Worm (Caenorhabditis elegans) whole organism, late embryonic: ENCODE data around the gene Y10G11A.1.
A peak's percentile ranks its signal among the peaks of the same experiment; 100 is the strongest.
"Not testable (repeated sequence)": the region's sequence is repeated elsewhere in the genome, so short reads cannot be mapped to it uniquely, and the experiment has no call there.

ENCODE experiments used
- C08G9.2 ChIP-seq: sonication (generic microtip); optimal IDR thresholded peaks from 2 replicates; lab custom pipeline; 2016; ENCODE audit warnings: mild to moderate bottlenecking, missing genetic modification characterization, moderate library complexity, missing compliant biosample characterization
- C38D4.7 ChIP-seq: fragments of 200-800 bp; sonication (Bioruptor generic); optimal IDR thresholded peaks from 2 replicates; lab custom pipeline; 2018; ENCODE audit warnings: mild to moderate bottlenecking, missing genetic modification characterization, moderate library complexity, missing compliant biosample characterization
- Y22D7AL.16 ChIP-seq: sonication (generic microtip); optimal IDR thresholded peaks from 2 replicates; lab custom pipeline; 2016; ENCODE audit warnings: missing genetic modification characterization, missing compliant biosample characterization
- ama-1 ChIP-seq: fragments of 150-350 bp; optimal IDR thresholded peaks from 2 replicates; lab custom pipeline; 2014
- ceh-14 ChIP-seq: sonication (generic microtip); optimal IDR thresholded peaks from 2 replicates; lab custom pipeline; 2016; ENCODE audit warnings: missing genotype, missing genetic modification characterization, missing compliant biosample characterization
- ceh-22 ChIP-seq: sonication (generic microtip); optimal IDR thresholded peaks from 2 replicates; lab custom pipeline; 2017; ENCODE audit warnings: missing biosample characterization, missing genetic modification characterization
- ceh-30 ChIP-seq: fragments of 150-350 bp; optimal IDR thresholded peaks from 2 replicates; lab custom pipeline; 2014; ENCODE audit warnings: missing biosample characterization, missing genetic modification characterization
- ceh-31 ChIP-seq: sonication (generic microtip); optimal IDR thresholded peaks from 2 replicates; lab custom pipeline; 2016; ENCODE audit warnings: missing genetic modification characterization, missing compliant biosample characterization
- ceh-45 ChIP-seq: fragments of 200-800 bp; sonication (Bioruptor generic); IDR thresholded peaks from 2 replicates; pipeline ENCODE4 v1.3.6; 2022; ENCODE audit warnings: missing genetic modification reagents, missing genetic modification characterization, missing compliant biosample characterization
- ceh-48 ChIP-seq: sonication (generic microtip); optimal IDR thresholded peaks from 2 replicates; lab custom pipeline; 2016; ENCODE audit warnings: missing genetic modification characterization, inconsistent platforms, missing compliant biosample characterization
- ceh-9 ChIP-seq: sonication (generic microtip); optimal IDR thresholded peaks from 2 replicates; lab custom pipeline; 2016; ENCODE audit warnings: mild to moderate bottlenecking, missing genetic modification characterization, inconsistent platforms, missing compliant biosample characterization
- ets-4 ChIP-seq: sonication (generic microtip); optimal IDR thresholded peaks from 2 replicates; lab custom pipeline; 2016; ENCODE audit warnings: missing genetic modification characterization, missing compliant biosample characterization
- eyg-1 ChIP-seq: sonication (generic microtip); optimal IDR thresholded peaks from 2 replicates; lab custom pipeline; 2016; ENCODE audit warnings: missing genotype, missing genetic modification characterization, missing compliant biosample characterization
- fax-1 ChIP-seq: sonication (generic microtip); optimal IDR thresholded peaks from 2 replicates; lab custom pipeline; 2016; ENCODE audit warnings: missing genotype, missing genetic modification characterization, missing compliant biosample characterization
- fkh-6 ChIP-seq: sonication (generic microtip); optimal IDR thresholded peaks from 2 replicates; lab custom pipeline; 2016; ENCODE audit warnings: missing genetic modification characterization, missing compliant biosample characterization
- gmeb-2 ChIP-seq: sonication (generic microtip); optimal IDR thresholded peaks from 2 replicates; lab custom pipeline; 2016; ENCODE audit warnings: missing genetic modification characterization, inconsistent platforms, missing compliant biosample characterization
- hlh-8 ChIP-seq: sonication (generic microtip); optimal IDR thresholded peaks from 2 replicates; lab custom pipeline; 2016; ENCODE audit warnings: missing genotype, missing genetic modification characterization, missing compliant biosample characterization
- lim-6 ChIP-seq: sonication (generic microtip); optimal IDR thresholded peaks from 2 replicates; lab custom pipeline; 2016; ENCODE audit warnings: missing genetic modification characterization, missing compliant biosample characterization
- lin-11 ChIP-seq: fragments of 200-800 bp; sonication (Bioruptor generic); optimal IDR thresholded peaks from 2 replicates; lab custom pipeline; 2018; ENCODE audit warnings: mild to moderate bottlenecking, missing genetic modification characterization, missing compliant biosample characterization
- madf-2 ChIP-seq: sonication (generic microtip); optimal IDR thresholded peaks from 2 replicates; lab custom pipeline; 2017; ENCODE audit warnings: missing genetic modification characterization, missing compliant biosample characterization
- nfya-1 ChIP-seq: sonication (generic microtip); optimal IDR thresholded peaks from 2 replicates; lab custom pipeline; 2017; ENCODE audit warnings: missing genetic modification characterization, mild to moderate bottlenecking, missing compliant biosample characterization, antibody characterized with exemption, moderate library complexity
- nhr-232 ChIP-seq: sonication (generic microtip); optimal IDR thresholded peaks from 2 replicates; lab custom pipeline; 2016; ENCODE audit warnings: missing genetic modification characterization, missing compliant biosample characterization
- odd-2 ChIP-seq: sonication (generic microtip); optimal IDR thresholded peaks from 2 replicates; lab custom pipeline; 2017; ENCODE audit warnings: antibody characterized with exemption, mild to moderate bottlenecking, missing genetic modification characterization, missing compliant biosample characterization
- pha-2 ChIP-seq: sonication (generic microtip); optimal IDR thresholded peaks from 2 replicates; lab custom pipeline; 2017; ENCODE audit warnings: mild to moderate bottlenecking, missing genetic modification characterization, missing compliant biosample characterization
- pha-4 ChIP-seq: fragments of 150-350 bp; optimal IDR thresholded peaks from 2 replicates; lab custom pipeline; 2018; ENCODE audit warnings: missing biosample characterization, missing genetic modification reagents, missing genetic modification characterization
- pqm-1 ChIP-seq: sonication (generic microtip); optimal IDR thresholded peaks from 2 replicates; lab custom pipeline; 2016; ENCODE audit warnings: missing genetic modification characterization, missing compliant biosample characterization
- ref-2 ChIP-seq: sonication (generic microtip); optimal IDR thresholded peaks from 2 replicates; lab custom pipeline; 2016; ENCODE audit warnings: missing genetic modification characterization, missing compliant biosample characterization
- rnt-1 ChIP-seq: sonication (generic microtip); optimal IDR thresholded peaks from 2 replicates; lab custom pipeline; 2016; ENCODE audit warnings: missing genetic modification characterization, missing compliant biosample characterization
- tbx-2 ChIP-seq: sonication (generic microtip); optimal IDR thresholded peaks from 2 replicates; lab custom pipeline; 2016; ENCODE audit warnings: missing genetic modification characterization, missing compliant biosample characterization
- unc-3 ChIP-seq, 2 experiments: fragments of 200-800 bp in 1 of 2; sonication (Bioruptor generic) in 1 of 2; sonication (generic microtip) in 1 of 2; conservative IDR thresholded peaks in 1 of 2; optimal IDR thresholded peaks in 1 of 2; 2 replicates each; pipeline versions ENCODE4 v1.3.6 to Lab custom; 2016 to 2022; ENCODE audit warnings: missing compliant biosample characterization in 2 of 2, missing genetic modification characterization in 2 of 2, missing genetic modification reagents in 1 of 2
- unc-42 ChIP-seq: sonication (generic microtip); optimal IDR thresholded peaks from 2 replicates; lab custom pipeline; 2016; ENCODE audit warnings: missing genotype, missing genetic modification characterization, missing compliant biosample characterization
- unc-86 ChIP-seq: sonication (generic microtip); optimal IDR thresholded peaks from 2 replicates; lab custom pipeline; 2016; ENCODE audit warnings: missing genetic modification characterization, missing compliant biosample characterization
- zip-5 ChIP-seq: sonication (generic microtip); optimal IDR thresholded peaks from 2 replicates; lab custom pipeline; 2016; ENCODE audit warnings: missing genetic modification characterization, missing compliant biosample characterization

The Y10G11A.1 gene

ce11 chrIV:16421903-16422557 is 2.4 kb upstream of the Y10G11A.1 start:
- TF ChIP-seq rnt-1 (tag; lab: Kevin White, UChicago) (no peak), unc-3 (GFP tag; conservative IDR thresholded peaks at IDR 0.05; lab: Robert Waterston, UW) (no peak), unc-3 (tag; optimal IDR thresholded peaks at IDR 0.05; lab: Kevin White, UChicago) (no peak), lim-6 (no peak), C08G9.2 (tag; lab: Kevin White, UChicago) (peak; percentile 1), ceh-31 (tag; lab: Kevin White, UChicago) (peak; percentile 47), nfya-1 (tag; lab: Kevin White, UChicago) (no peak)

ce11 chrIV:16431929-16432328 is 7.5 kb downstream of the Y10G11A.1 start, which contains the start of gene dlc-3:
Gene dlc-3 (plus strand): TSS chrIV:16432229.
- TF ChIP-seq ceh-45 (GFP tag; lab: Robert Waterston, UW): no peak

ce11 chrIV:16442963-16443362 is 18.5 kb downstream of the Y10G11A.1 start, which contains the start of gene dlc-4:
Gene dlc-4 (plus strand): TSS chrIV:16443263.
- no peak for TF ChIP-seq hlh-8 (tag; lab: Kevin White, UChicago)
- TF ChIP-seq ref-2 (tag; lab: Kevin White, UChicago): no peak
- TF ChIP-seq unc-86 (tag; lab: Kevin White, UChicago): no peak
- TF ChIP-seq ceh-31 (tag; lab: Kevin White, UChicago): no peak
- no peak for TF ChIP-seq nhr-232 (tag; lab: Kevin White, UChicago)
- TF ChIP-seq fax-1 (tag; lab: Kevin White, UChicago): no peak
- TF ChIP-seq pha-4 (tag; lab: Kevin White, UChicago): no peak

ce11 chrIV:16446664-16447063 is 22.2 kb downstream of the Y10G11A.1 start:
- TF ChIP-seq lin-11 (tag; lab: Kevin White, UChicago) (no peak), ceh-30 (tag; lab: Kevin White, UChicago) (no peak), ceh-48 (tag; lab: Kevin White, UChicago) (no peak), ceh-31 (tag; lab: Kevin White, UChicago) (no peak), pha-4 (tag; lab: Kevin White, UChicago) (no peak), fkh-6 (tag; lab: Kevin White, UChicago) (no peak), eyg-1 (no peak), C38D4.7 (GFP tag; lab: Kevin White, UChicago) (no peak), Y22D7AL.16 (no peak), pha-2 (tag; lab: Kevin White, UChicago) (no peak), zip-5 (tag; lab: Kevin White, UChicago) (no peak), unc-42 (tag; lab: Kevin White, UChicago) (no peak), pqm-1 (no peak), madf-2 (tag; lab: Kevin White, UChicago) (no peak), ceh-22 (tag; lab: Kevin White, UChicago) (no peak)

ce11 chrIV:16458368-16458767 is 33.9 kb downstream of the Y10G11A.1 start:
- peak; percentile 58 for TF ChIP-seq unc-3 (GFP tag; conservative IDR thresholded peaks at IDR 0.05; lab: Robert Waterston, UW)
- not testable (repeated sequence) for TF ChIP-seq unc-3 (tag; optimal IDR thresholded peaks at IDR 0.05; lab: Kevin White, UChicago)

ce11 chrIV:16470888-16471287 is 46.5 kb downstream of the Y10G11A.1 start, which contains the start of gene VY10G11R.1:
Gene VY10G11R.1 (minus strand): TSS chrIV:16470988.
- not testable (repeated sequence) for TF ChIP-seq unc-3 (GFP tag; conservative IDR thresholded peaks at IDR 0.05; lab: Robert Waterston, UW); unc-3 (tag; optimal IDR thresholded peaks at IDR 0.05; lab: Kevin White, UChicago); ama-1 (lab: Kevin White, UChicago); odd-2 (tag; lab: Kevin White, UChicago)

ce11 chrIV:16471569-16471968 is 47.1 kb downstream of the Y10G11A.1 start:
- no peak for TF ChIP-seq gmeb-2 (tag; lab: Kevin White, UChicago)
- TF ChIP-seq madf-2 (tag; lab: Kevin White, UChicago): no peak
- TF ChIP-seq rnt-1 (tag; lab: Kevin White, UChicago): no peak
- TF ChIP-seq ceh-14: no peak
- TF ChIP-seq C08G9.2 (tag; lab: Kevin White, UChicago): no peak
- TF ChIP-seq tbx-2 (tag; lab: Kevin White, UChicago): no peak
- no peak for TF ChIP-seq ceh-9
- no peak for TF ChIP-seq nhr-232 (tag; lab: Kevin White, UChicago)
- TF ChIP-seq ets-4 (tag; lab: Kevin White, UChicago): no peak
